Worm (Caenorhabditis elegans) whole organism, late embryonic: ENCODE results near the gene skpo-2.

Source experiments
- C38D4.7 ChIP-seq: fragments of 200-800 bp; sonication (Bioruptor generic); optimal IDR thresholded peaks from 2 replicates; lab custom pipeline; 2018; ENCODE audit warnings: mild to moderate bottlenecking, missing genetic modification characterization, moderate library complexity, missing compliant biosample characterization
- K09A11.1 ChIP-seq: sonication (generic microtip); optimal IDR thresholded peaks from 2 replicates; lab custom pipeline; 2017; ENCODE audit warnings: antibody characterized with exemption, mild to moderate bottlenecking, missing genetic modification characterization, missing compliant biosample characterization; ENCODE audit not compliant: insufficient read depth
- T23F11.4 ChIP-seq: fragments of 200-800 bp; sonication (Bioruptor generic); optimal IDR thresholded peaks from 2 replicates; lab custom pipeline; 2018; ENCODE audit warnings: mild to moderate bottlenecking, missing genetic modification characterization, missing compliant biosample characterization
- Y22D7AL.16 ChIP-seq: sonication (generic microtip); optimal IDR thresholded peaks from 2 replicates; lab custom pipeline; 2016; ENCODE audit warnings: missing genetic modification characterization, missing compliant biosample characterization
- ahr-1 ChIP-seq: sonication (generic microtip); optimal IDR thresholded peaks from 2 replicates; lab custom pipeline; 2016; ENCODE audit warnings: missing genetic modification characterization, missing compliant biosample characterization
- ama-1 ChIP-seq: fragments of 150-350 bp; optimal IDR thresholded peaks from 2 replicates; lab custom pipeline; 2014
- ceh-18 ChIP-seq: sonication (generic microtip); optimal IDR thresholded peaks from 2 replicates; lab custom pipeline; 2016; ENCODE audit warnings: missing genetic modification characterization, missing compliant biosample characterization
- ceh-24 ChIP-seq: sonication (generic microtip); optimal IDR thresholded peaks from 2 replicates; lab custom pipeline; 2016; ENCODE audit warnings: mild to moderate bottlenecking, missing genetic modification characterization, missing compliant biosample characterization
- ceh-30 ChIP-seq: fragments of 150-350 bp; optimal IDR thresholded peaks from 2 replicates; lab custom pipeline; 2014; ENCODE audit warnings: missing biosample characterization, missing genetic modification characterization
- ceh-31 ChIP-seq: sonication (generic microtip); optimal IDR thresholded peaks from 2 replicates; lab custom pipeline; 2016; ENCODE audit warnings: missing genetic modification characterization, missing compliant biosample characterization
- ceh-6 ChIP-seq: fragments of 200-800 bp; sonication (Bioruptor generic); optimal IDR thresholded peaks from 2 replicates; lab custom pipeline; 2018; ENCODE audit warnings: mild to moderate bottlenecking, missing genetic modification characterization, missing compliant biosample characterization
- dmd-4 ChIP-seq: sonication (generic microtip); optimal IDR thresholded peaks from 2 replicates; lab custom pipeline; 2016; ENCODE audit warnings: borderline replicate concordance, missing genetic modification characterization, missing compliant biosample characterization
- dve-1 ChIP-seq: sonication (generic microtip); optimal IDR thresholded peaks from 2 replicates; lab custom pipeline; 2017; ENCODE audit warnings: antibody characterized with exemption, mild to moderate bottlenecking, missing genetic modification characterization, missing compliant biosample characterization
- elt-4 ChIP-seq: sonication (generic microtip); optimal IDR thresholded peaks from 2 replicates; lab custom pipeline; 2016; ENCODE audit warnings: missing genetic modification characterization, missing compliant biosample characterization
- ets-4 ChIP-seq: sonication (generic microtip); optimal IDR thresholded peaks from 2 replicates; lab custom pipeline; 2016; ENCODE audit warnings: missing genetic modification characterization, missing compliant biosample characterization
- eyg-1 ChIP-seq: sonication (generic microtip); optimal IDR thresholded peaks from 2 replicates; lab custom pipeline; 2016; ENCODE audit warnings: missing genotype, missing genetic modification characterization, missing compliant biosample characterization
- fax-1 ChIP-seq: sonication (generic microtip); optimal IDR thresholded peaks from 2 replicates; lab custom pipeline; 2016; ENCODE audit warnings: missing genotype, missing genetic modification characterization, missing compliant biosample characterization
- fkh-6 ChIP-seq: sonication (generic microtip); optimal IDR thresholded peaks from 2 replicates; lab custom pipeline; 2016; ENCODE audit warnings: missing genetic modification characterization, missing compliant biosample characterization
- hlh-13 ChIP-seq: fragments of 200-800 bp; sonication (Bioruptor generic); optimal IDR thresholded peaks from 2 replicates; lab custom pipeline; 2018; ENCODE audit warnings: mild to moderate bottlenecking, missing genetic modification characterization, missing compliant biosample characterization
- hlh-15 ChIP-seq: sonication (generic microtip); optimal IDR thresholded peaks from 2 replicates; lab custom pipeline; 2016; ENCODE audit warnings: missing genetic modification characterization, missing compliant biosample characterization
- hlh-30 ChIP-seq: sonication (generic microtip); optimal IDR thresholded peaks from 2 replicates; lab custom pipeline; 2017; ENCODE audit warnings: antibody characterized with exemption, missing genetic modification characterization, missing compliant biosample characterization; ENCODE audit not compliant: insufficient read depth
- hlh-8 ChIP-seq: sonication (generic microtip); optimal IDR thresholded peaks from 2 replicates; lab custom pipeline; 2016; ENCODE audit warnings: missing genotype, missing genetic modification characterization, missing compliant biosample characterization
- lin-11 ChIP-seq: fragments of 200-800 bp; sonication (Bioruptor generic); optimal IDR thresholded peaks from 2 replicates; lab custom pipeline; 2018; ENCODE audit warnings: mild to moderate bottlenecking, missing genetic modification characterization, missing compliant biosample characterization
- madf-2 ChIP-seq: sonication (generic microtip); optimal IDR thresholded peaks from 2 replicates; lab custom pipeline; 2017; ENCODE audit warnings: missing genetic modification characterization, missing compliant biosample characterization
- mec-3 ChIP-seq: sonication (generic microtip); optimal IDR thresholded peaks from 2 replicates; lab custom pipeline; 2016; ENCODE audit warnings: borderline replicate concordance, missing genetic modification characterization, missing compliant biosample characterization
- nhr-232 ChIP-seq: sonication (generic microtip); optimal IDR thresholded peaks from 2 replicates; lab custom pipeline; 2016; ENCODE audit warnings: missing genetic modification characterization, missing compliant biosample characterization
- odd-2 ChIP-seq: sonication (generic microtip); optimal IDR thresholded peaks from 2 replicates; lab custom pipeline; 2017; ENCODE audit warnings: antibody characterized with exemption, mild to moderate bottlenecking, missing genetic modification characterization, missing compliant biosample characterization
- pat-9 ChIP-seq: fragments of 200-800 bp; sonication (Bioruptor generic); optimal IDR thresholded peaks from 2 replicates; lab custom pipeline; 2018; ENCODE audit warnings: mild to moderate bottlenecking, missing genetic modification characterization, moderate library complexity, missing compliant biosample characterization
- pqm-1 ChIP-seq: sonication (generic microtip); optimal IDR thresholded peaks from 2 replicates; lab custom pipeline; 2016; ENCODE audit warnings: missing genetic modification characterization, missing compliant biosample characterization
- pros-1 ChIP-seq: fragments of 150-350 bp; optimal IDR thresholded peaks from 2 replicates; lab custom pipeline; 2014; ENCODE audit warnings: missing biosample characterization, missing genetic modification reagents, missing genetic modification characterization
- ref-2 ChIP-seq: sonication (generic microtip); optimal IDR thresholded peaks from 2 replicates; lab custom pipeline; 2016; ENCODE audit warnings: missing genetic modification characterization, missing compliant biosample characterization
- rnt-1 ChIP-seq: sonication (generic microtip); optimal IDR thresholded peaks from 2 replicates; lab custom pipeline; 2016; ENCODE audit warnings: missing genetic modification characterization, missing compliant biosample characterization
- sdc-2 ChIP-seq: sonication (generic microtip); optimal IDR thresholded peaks from 2 replicates; lab custom pipeline; 2016; ENCODE audit warnings: missing genotype, missing genetic modification characterization, missing compliant biosample characterization
- sox-2 ChIP-seq: fragments of 200-800 bp; sonication (Bioruptor generic); IDR thresholded peaks from 2 replicates; pipeline ENCODE4 v1.3.6; 2022; ENCODE audit warnings: missing genetic modification reagents, missing genetic modification characterization, missing compliant biosample characterization
- tbx-7 ChIP-seq: sonication (generic microtip); optimal IDR thresholded peaks from 2 replicates; lab custom pipeline; 2016; ENCODE audit warnings: missing genotype, missing genetic modification characterization, missing compliant biosample characterization
- ttx-3 ChIP-seq: sonication (generic microtip); optimal IDR thresholded peaks from 2 replicates; lab custom pipeline; 2016; ENCODE audit warnings: missing genetic modification reagents, missing genetic modification characterization, missing compliant biosample characterization
- unc-42 ChIP-seq: sonication (generic microtip); optimal IDR thresholded peaks from 2 replicates; lab custom pipeline; 2016; ENCODE audit warnings: missing genotype, missing genetic modification characterization, missing compliant biosample characterization
- unc-55 ChIP-seq: sonication (generic microtip); optimal IDR thresholded peaks from 2 replicates; lab custom pipeline; 2017; ENCODE audit warnings: missing biosample characterization, missing genetic modification reagents, missing genetic modification characterization
- unc-86 ChIP-seq: sonication (generic microtip); optimal IDR thresholded peaks from 2 replicates; lab custom pipeline; 2016; ENCODE audit warnings: missing genetic modification characterization, missing compliant biosample characterization
- zip-5 ChIP-seq: sonication (generic microtip); optimal IDR thresholded peaks from 2 replicates; lab custom pipeline; 2016; ENCODE audit warnings: missing genetic modification characterization, missing compliant biosample characterization

skpo-2 gene

ce11 chrII:3473744-3474143 lies 37.4 kb upstream of the skpo-2 start, which contains the start of gene sdz-32:
Gene sdz-32 (plus strand): TSS chrII:3474044.
- TF ChIP-seq unc-86 (no peak), ceh-6 (GFP tag; lab: Kevin White, UChicago) (no peak), hlh-15 (tag; lab: Kevin White, UChicago) (no peak), ceh-18 (tag; lab: Kevin White, UChicago) (no peak), nhr-232 (tag; lab: Kevin White, UChicago) (no peak), ama-1 (lab: Kevin White, UChicago) (no peak), ceh-24 (tag; lab: Kevin White, UChicago) (no peak), dve-1 (tag; lab: Kevin White, UChicago) (no peak), K09A11.1 (tag; lab: Kevin White, UChicago) (no peak), unc-42 (tag; lab: Kevin White, UChicago) (no peak), hlh-13 (GFP tag; lab: Kevin White, UChicago) (no peak), elt-4 (tag; lab: Kevin White, UChicago) (no peak), C38D4.7 (GFP tag; lab: Kevin White, UChicago) (no peak), ref-2 (tag; lab: Kevin White, UChicago) (no peak), T23F11.4 (GFP tag; lab: Kevin White, UChicago) (no peak), zip-5 (tag; lab: Kevin White, UChicago) (no peak), ets-4 (tag; lab: Kevin White, UChicago) (no peak), sdc-2 (tag; lab: Kevin White, UChicago) (no peak), pqm-1 (tag; lab: Kevin White, UChicago) (no peak), sox-2 (GFP tag; lab: Robert Waterston, UW) (no peak)

DNA sequence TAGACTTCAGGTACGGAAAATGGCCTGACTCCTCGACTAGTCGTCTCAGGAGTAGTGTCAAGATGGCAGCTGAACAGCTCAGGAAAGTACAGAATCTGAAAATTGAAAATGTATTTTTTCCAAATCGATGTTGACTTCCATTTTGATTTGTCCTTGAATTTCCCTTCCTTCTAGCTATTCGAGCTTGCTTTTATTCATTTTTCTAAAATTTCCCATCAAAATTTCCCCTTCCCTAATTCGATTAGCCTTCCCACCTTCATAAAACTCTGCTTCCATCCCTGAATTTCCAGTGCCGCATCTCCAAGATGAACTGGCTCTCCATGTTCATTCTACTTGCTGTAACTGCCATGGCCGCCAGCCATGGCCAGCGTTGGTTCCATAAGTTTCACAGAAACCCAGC lies 36.5 kb upstream of the skpo-2 start, which contains the start of gene Y49F6B.6:
Gene Y49F6B.6 (plus strand): TSS at position 301 of the 400 bp plus-strand sequence.
- TF ChIP-seq Y22D7AL.16 (tag; lab: Kevin White, UChicago), result no peak
- no peak for TF ChIP-seq ttx-3 (tag; lab: Kevin White, UChicago)
- TF ChIP-seq ahr-1 (tag; lab: Kevin White, UChicago), result no peak
- TF ChIP-seq dmd-4 (tag; lab: Kevin White, UChicago), result no peak
- TF ChIP-seq ceh-31 (tag; lab: Kevin White, UChicago), result no peak
- no peak for TF ChIP-seq hlh-8 (tag; lab: Kevin White, UChicago)
- TF ChIP-seq fkh-6 (tag; lab: Kevin White, UChicago), result no peak
- no peak for TF ChIP-seq ceh-30 (tag; lab: Kevin White, UChicago)
- TF ChIP-seq, all 69 proteins: peak for 0

DNA sequence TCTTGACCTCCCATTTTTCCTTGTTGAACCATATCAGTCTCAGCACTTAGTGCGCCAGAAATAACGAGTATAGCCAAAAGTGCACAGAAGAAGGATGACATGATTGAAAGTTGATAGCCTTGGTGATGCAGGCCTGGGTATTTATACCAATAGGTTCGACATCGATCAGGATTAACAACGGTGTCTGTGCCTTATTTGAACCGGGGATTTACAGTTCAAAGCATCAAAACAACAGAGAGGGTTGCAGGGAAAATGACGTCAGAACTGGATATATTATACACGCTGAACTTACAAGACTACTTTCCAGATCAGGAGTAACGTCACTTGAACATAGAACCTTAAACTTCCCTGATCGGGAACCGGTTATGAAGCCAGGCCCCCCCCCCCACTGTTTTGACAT lies 36.0 kb upstream of the skpo-2 start, which contains the start of gene Y49F6B.12:
Gene Y49F6B.12 (minus strand): TSS at position 101 of the 400 bp plus-strand sequence.
- TF ChIP-seq pat-9 (no peak), pros-1 (tag; lab: Kevin White, UChicago) (no peak), madf-2 (tag; lab: Kevin White, UChicago) (no peak), mec-3 (no peak), lin-11 (tag; lab: Kevin White, UChicago) (no peak), ref-2 (tag; lab: Kevin White, UChicago) (no peak), hlh-15 (tag; lab: Kevin White, UChicago) (no peak), ceh-30 (tag; lab: Kevin White, UChicago) (no peak), T23F11.4 (GFP tag; lab: Kevin White, UChicago) (no peak), elt-4 (tag; lab: Kevin White, UChicago) (no peak), eyg-1 (tag; lab: Kevin White, UChicago) (no peak), ceh-31 (tag; lab: Kevin White, UChicago) (no peak), fax-1 (tag; lab: Kevin White, UChicago) (no peak), odd-2 (tag; lab: Kevin White, UChicago) (no peak), tbx-7 (no peak), hlh-30 (tag; lab: Kevin White, UChicago) (no peak), unc-55 (GFP tag; lab: Kevin White, UChicago) (no peak), rnt-1 (tag; lab: Kevin White, UChicago) (no peak)
